Worm (Caenorhabditis elegans) whole organism, L4/young adult: Measurements from ENCODE around the gene gst-19.

ENCODE experiments used
- W03F9.2 ChIP-seq: fragments of 150-350 bp; optimal IDR thresholded peaks from 2 replicates; lab custom pipeline; 2014; ENCODE audit warnings: missing biosample characterization, missing genetic modification characterization
- dao-5 ChIP-seq: sonication (generic microtip); optimal IDR thresholded peaks from 2 replicates; lab custom pipeline; 2016; ENCODE audit warnings: missing genotype, missing genetic modification characterization, moderate library complexity, missing compliant biosample characterization
- him-1 ChIP-seq: sonication (generic microtip); optimal IDR thresholded peaks from 2 replicates; lab custom pipeline; 2016; ENCODE audit warnings: missing genotype, missing genetic modification reagents, missing genetic modification characterization, missing compliant biosample characterization

ce11 chrII:13593659-13594221 is 33.2 kb downstream of the gst-19 start, which contains the start of gene clec-146:
- TF ChIP-seq him-1 (tag; lab: Kevin White, UChicago), result no peak
- TF ChIP-seq W03F9.2 (tag; lab: Kevin White, UChicago), result no peak
- no peak for TF ChIP-seq dao-5
